Worm (Caenorhabditis elegans): ENCODE measurements around the gene tag-30.

tag-30 gene

ce11 chrIV:11871898-11872297, 16.9 kb upstream of the tag-30 start:
- no peak for TF ChIP-seq pqm-1 (tag; optimal IDR thresholded peaks at IDR 0.05)
- no peak for TF ChIP-seq K09A11.1 (tag; optimal IDR thresholded peaks at IDR 0.05; ENCODE audit: insufficient read depth)
- no peak for TF ChIP-seq ceh-48 (tag; optimal IDR thresholded peaks at IDR 0.05)
- TF ChIP-seq ceh-30 (tag; optimal IDR thresholded peaks at IDR 0.05), result no peak
- no peak for TF ChIP-seq ceh-19 (GFP tag; optimal IDR thresholded peaks at IDR 0.05)
- TF ChIP-seq ttx-3 (tag; optimal IDR thresholded peaks at IDR 0.05), result peak; percentile 41
- no peak for TF ChIP-seq C08G9.2 (tag; optimal IDR thresholded peaks at IDR 0.05)
- no peak for TF ChIP-seq ref-2 (tag; optimal IDR thresholded peaks at IDR 0.05)
- TF ChIP-seq hlh-13 (GFP tag; optimal IDR thresholded peaks at IDR 0.05), result no peak
- peak; percentile 64 for TF ChIP-seq ceh-14 (tag; optimal IDR thresholded peaks at IDR 0.05)
- TF ChIP-seq ceh-24 (tag; optimal IDR thresholded peaks at IDR 0.05), result no peak
- TF ChIP-seq ets-4 (tag; optimal IDR thresholded peaks at IDR 0.05), result no peak
- no peak for TF ChIP-seq tbx-2 (tag; optimal IDR thresholded peaks at IDR 0.05)
- no peak for TF ChIP-seq fax-1 (tag; optimal IDR thresholded peaks at IDR 0.05)
- TF ChIP-seq hlh-8 (tag; optimal IDR thresholded peaks at IDR 0.05), result no peak
- TF ChIP-seq rnt-1 (tag; optimal IDR thresholded peaks at IDR 0.05), result no peak
- peak; percentile 66 for TF ChIP-seq unc-42 (tag; optimal IDR thresholded peaks at IDR 0.05)
- TF ChIP-seq nfya-1 (tag; optimal IDR thresholded peaks at IDR 0.05), result peak; percentile 16
- TF ChIP-seq lim-6 (tag; optimal IDR thresholded peaks at IDR 0.05), result peak; percentile 45
- no peak for TF ChIP-seq ceh-6 (GFP tag; optimal IDR thresholded peaks at IDR 0.05)
- TF ChIP-seq sdc-2 (tag; optimal IDR thresholded peaks at IDR 0.05), result no peak
- TF ChIP-seq nhr-232 (tag; optimal IDR thresholded peaks at IDR 0.05), result no peak
- no peak for TF ChIP-seq ceh-2 (tag; optimal IDR thresholded peaks at IDR 0.05)
- TF ChIP-seq ceh-9 (tag; optimal IDR thresholded peaks at IDR 0.05), result peak; percentile 27
- TF ChIP-seq hlh-15 (tag; optimal IDR thresholded peaks at IDR 0.05), result no peak
- TF ChIP-seq ceh-31 (tag; optimal IDR thresholded peaks at IDR 0.05), result peak; percentile 18
- no peak for TF ChIP-seq ceh-34 (tag; optimal IDR thresholded peaks at IDR 0.05)
- no peak for TF ChIP-seq K02D7.2 (tag; optimal IDR thresholded peaks at IDR 0.05)

- TF ChIP-seq rnt-1 (tag; optimal IDR thresholded peaks at IDR 0.05), result no peak
- no peak for TF ChIP-seq pat-9 (tag; optimal IDR thresholded peaks at IDR 0.05)
- TF ChIP-seq ceh-45 (GFP tag; IDR thresholded peaks at IDR 0.05), result no peak
- no peak for TF ChIP-seq unc-3 (GFP tag; conservative IDR thresholded peaks at IDR 0.05)
- TF ChIP-seq unc-3 (tag; optimal IDR thresholded peaks at IDR 0.05), result no peak
- peak; percentile 43 for TF ChIP-seq syd-9 (tag; optimal IDR thresholded peaks at IDR 0.05)
- TF ChIP-seq ceh-9 (tag; optimal IDR thresholded peaks at IDR 0.05), result no peak
- no peak for TF ChIP-seq hlh-13 (GFP tag; optimal IDR thresholded peaks at IDR 0.05)
- no peak for TF ChIP-seq fax-1 (tag; optimal IDR thresholded peaks at IDR 0.05)
- TF ChIP-seq hlh-6 (tag; optimal IDR thresholded peaks at IDR 0.05), result peak; percentile 32
- peak; percentile 32 for TF ChIP-seq tbx-2 (tag; optimal IDR thresholded peaks at IDR 0.05)
- TF ChIP-seq ceh-22 (tag; optimal IDR thresholded peaks at IDR 0.05), result no peak
- no peak for TF ChIP-seq ceh-19 (GFP tag; optimal IDR thresholded peaks at IDR 0.05)
- TF ChIP-seq npax-4 (tag; optimal IDR thresholded peaks at IDR 0.05), result no peak
- peak; percentile 49 for TF ChIP-seq ceh-31 (tag; optimal IDR thresholded peaks at IDR 0.05)
- TF ChIP-seq unc-55 (GFP tag; optimal IDR thresholded peaks at IDR 0.05), result no peak
- TF ChIP-seq hlh-8 (tag; optimal IDR thresholded peaks at IDR 0.05), result no peak
- TF ChIP-seq pha-4 (tag; optimal IDR thresholded peaks at IDR 0.05), result no peak
- no peak for TF ChIP-seq dve-1 (tag; optimal IDR thresholded peaks at IDR 0.05)
- TF ChIP-seq pqm-1 (tag; optimal IDR thresholded peaks at IDR 0.05), result no peak
- peak; percentile 26 for TF ChIP-seq sox-4 (tag; optimal IDR thresholded peaks at IDR 0.05)
- TF ChIP-seq odd-2 (tag; optimal IDR thresholded peaks at IDR 0.05), result no peak
- TF ChIP-seq ceh-34 (tag; optimal IDR thresholded peaks at IDR 0.05), result peak; percentile 48
- TF ChIP-seq che-1 (tag; optimal IDR thresholded peaks at IDR 0.05), result no peak
- no peak for TF ChIP-seq ceh-6 (GFP tag; optimal IDR thresholded peaks at IDR 0.05)
- TF ChIP-seq ets-4 (tag; optimal IDR thresholded peaks at IDR 0.05), result no peak
- TF ChIP-seq elt-4 (tag; optimal IDR thresholded peaks at IDR 0.05), result peak; percentile 1
- no peak for TF ChIP-seq eyg-1 (tag; optimal IDR thresholded peaks at IDR 0.05)
- TF ChIP-seq C08G9.2 (tag; optimal IDR thresholded peaks at IDR 0.05), result peak; percentile 57
- TF ChIP-seq sox-2 (GFP tag; IDR thresholded peaks at IDR 0.05), result no peak
- peak; percentile 57 for TF ChIP-seq unc-42 (tag; optimal IDR thresholded peaks at IDR 0.05)
- peak; percentile 93 for TF ChIP-seq ceh-48 (tag; optimal IDR thresholded peaks at IDR 0.05)
- peak; percentile 65 for TF ChIP-seq pros-1 (tag; optimal IDR thresholded peaks at IDR 0.05)
- TF ChIP-seq K02D7.2 (tag; optimal IDR thresholded peaks at IDR 0.05), result no peak
Observed at ce11 chrIV:11871083-11871482, 16.1 kb upstream of the tag-30 start.
